Fruit fly (Drosophila melanogaster): ENCODE measurements around the gene Faf2.
A peak's percentile ranks its signal among the peaks of the same experiment; 100 is the strongest.

Gene Faf2

dm6 chr2L:18702721-18703488 lies 5.6 kb downstream of the Faf2 start, which contains the start of the genes CG10376 and CG10343 (continued):
- peak; percentile 55 for TF ChIP-seq CG18476 (GFP tag; optimal IDR thresholded peaks at IDR 0.05)
- TF ChIP-seq yki (optimal IDR thresholded peaks at IDR 0.05) = no peak
- TF ChIP-seq CG2199 (GFP tag; IDR thresholded peaks at IDR 0.05) = no peak
- TF ChIP-seq hkb (optimal IDR thresholded peaks at IDR 0.05) = peak; percentile 22
- peak; percentile 71 for TF ChIP-seq hkb (GFP tag; IDR thresholded peaks at IDR 0.05)
- no peak for TF ChIP-seq da (GFP tag; optimal IDR thresholded peaks at IDR 0.05)
- TF ChIP-seq CG43689 (GFP tag; IDR thresholded peaks at IDR 0.05) = peak; percentile 54; the same call in 1 of the 2 replicates
- TF ChIP-seq Doc3 (GFP tag; IDR thresholded peaks at IDR 0.05; ENCODE audit: partially characterized antibody) = no peak
- peak; percentile 79 for TF ChIP-seq CG11247 (GFP tag; IDR thresholded peaks at IDR 0.05)
- TF ChIP-seq ATbp (GFP tag; optimal IDR thresholded peaks at IDR 0.05) = peak; percentile 74
- peak; percentile 18 for TF ChIP-seq NC2β (GFP tag; optimal IDR thresholded peaks at IDR 0.05)
- TF ChIP-seq ash1 (GFP tag; optimal IDR thresholded peaks at IDR 0.05) = no peak
- peak; percentile 50 to 90 for TF ChIP-seq Hr51 (GFP tag; optimal IDR thresholded peaks at IDR 0.05)
- TF ChIP-seq corto (GFP tag; optimal IDR thresholded peaks at IDR 0.05) = peak; percentile 44
- no peak for TF ChIP-seq CG12769 (tag; optimal IDR thresholded peaks at IDR 0.05)
- TF ChIP-seq CG12659 (GFP tag; optimal IDR thresholded peaks at IDR 0.05) = peak; percentile 94
- TF ChIP-seq CG7963 (GFP tag; IDR thresholded peaks at IDR 0.05; ENCODE audit: partially characterized antibody) = peak; percentile 67
- TF ChIP-seq CG32767 (GFP tag; IDR thresholded peaks at IDR 0.05) = peak; percentile 77; the same call in 1 of the 2 replicates
- TF ChIP-seq phol (tag; optimal IDR thresholded peaks at IDR 0.05) = peak; percentile 96
- TF ChIP-seq exex (tag; optimal IDR thresholded peaks at IDR 0.05) = peak; percentile 68
- TF ChIP-seq CG15601 (tag; optimal IDR thresholded peaks at IDR 0.05) = peak; percentile 91
- TF ChIP-seq dimm (GFP tag; IDR thresholded peaks at IDR 0.05) = 0 out of 2 replicates have a peak, but pooled peaks have one; percentile 26
- TF ChIP-seq kay (GFP tag; optimal IDR thresholded peaks at IDR 0.05) = peak; percentile 86
- TF ChIP-seq bcd (GFP tag; optimal IDR thresholded peaks at IDR 0.05) = peak; percentile 89
- TF ChIP-seq CG7839 (tag; optimal IDR thresholded peaks at IDR 0.05) = peak; percentile 95
- peak; percentile 88 for TF ChIP-seq Rfx (GFP tag; IDR thresholded peaks at IDR 0.05)
- TF ChIP-seq CkIIα-i1 (GFP tag; IDR thresholded peaks at IDR 0.05) = no peak
- TF ChIP-seq zf30C (GFP tag; optimal IDR thresholded peaks at IDR 0.05) = no peak
- peak; percentile 86 for TF ChIP-seq NfI (GFP tag; optimal IDR thresholded peaks at IDR 0.05)
- peak; percentile 74 for TF ChIP-seq CG9609 (GFP tag; optimal IDR thresholded peaks at IDR 0.05)
- peak; percentile 26; the same call in 1 of the 2 replicates for TF ChIP-seq danr (GFP tag; IDR thresholded peaks at IDR 0.05)
- peak; percentile 40 for TF ChIP-seq CG10274 (GFP tag; optimal IDR thresholded peaks at IDR 0.05)
- TF ChIP-seq sisA (GFP tag; IDR thresholded peaks at IDR 0.05) = peak; percentile 86
- peak; percentile 97 for TF ChIP-seq CoRest (tag; optimal IDR thresholded peaks at IDR 0.05)
- TF ChIP-seq oc (tag; optimal IDR thresholded peaks at IDR 0.05) = no peak
- peak; percentile 86 for TF ChIP-seq CG4424 (GFP tag; optimal IDR thresholded peaks at IDR 0.05)
- peak; percentile 66 for TF ChIP-seq zfh2 (GFP tag; optimal IDR thresholded peaks at IDR 0.05)
- peak; percentile 59 for TF ChIP-seq Rx (GFP tag; IDR thresholded peaks at IDR 0.05)
- peak; percentile 22; the same call in 1 of the 2 replicates for TF ChIP-seq seq (GFP tag; IDR thresholded peaks at IDR 0.05)
- TF ChIP-seq NFAT (GFP tag; IDR thresholded peaks at IDR 0.05) = peak; percentile 85
- 0 out of 2 replicates have a peak, but pooled peaks have one; percentile 22 for TF ChIP-seq Awh (GFP tag; IDR thresholded peaks at IDR 0.05)
- TF ChIP-seq CG30020 (tag; optimal IDR thresholded peaks at IDR 0.05) = peak; percentile 98
- TF ChIP-seq sens-2 (GFP tag; IDR thresholded peaks at IDR 0.05) = no peak
- no peak for TF ChIP-seq CG10565 (GFP tag; optimal IDR thresholded peaks at IDR 0.05)
- no peak for TF ChIP-seq CG5180 (GFP tag; optimal IDR thresholded peaks at IDR 0.05)
- TF ChIP-seq Oaz (GFP tag; IDR thresholded peaks at IDR 0.05) = peak; percentile 76
- TF ChIP-seq zfh1 (GFP tag; IDR thresholded peaks at IDR 0.05) = peak; percentile 76
- TF ChIP-seq CG11093 (GFP tag; IDR thresholded peaks at IDR 0.05) = peak; percentile 58; the same call in 1 of the 3 replicates
- TF ChIP-seq gsb-n (tag; optimal IDR thresholded peaks at IDR 0.05) = peak; percentile 90
